Worm (Caenorhabditis elegans) whole organism, L1 larva: Measurements from ENCODE around the gene F14H3.12.

Experiments
- F16B12.6 ChIP-seq: fragments of 150-350 bp; optimal IDR thresholded peaks from 2 replicates; lab custom pipeline; 2014; ENCODE audit warnings: missing biosample characterization, missing genetic modification characterization
- ama-1 ChIP-seq: fragments of 150-350 bp; optimal IDR thresholded peaks from 2 replicates; lab custom pipeline; 2014
- blmp-1 ChIP-seq: fragments of 150-350 bp; optimal IDR thresholded peaks from 2 replicates; lab custom pipeline; 2014; ENCODE audit warnings: missing biosample characterization, missing genetic modification characterization
- ceh-8 ChIP-seq: fragments of 200-800 bp; sonication (Bioruptor generic); optimal IDR thresholded peaks from 2 replicates; lab custom pipeline; 2018; ENCODE audit warnings: mild to moderate bottlenecking, missing genetic modification characterization, moderate library complexity, missing compliant biosample characterization
- ceh-82 ChIP-seq, 3 experiments: fragments of 150-350 bp in 1 of 3; sonication (generic microtip) in 2 of 3; optimal IDR thresholded peaks; 2 replicates each; lab custom pipeline; 2014 to 2017; ENCODE audit warnings: missing biosample characterization in 3 of 3, missing genetic modification characterization in 3 of 3
- ceh-90 ChIP-seq: sonication (generic microtip); optimal IDR thresholded peaks from 2 replicates; lab custom pipeline; 2016; ENCODE audit warnings: missing genetic modification characterization, missing compliant biosample characterization
- ces-1 ChIP-seq: fragments of 150-350 bp; optimal IDR thresholded peaks from 2 replicates; lab custom pipeline; 2014; ENCODE audit warnings: missing biosample characterization, missing genetic modification reagents, missing genetic modification characterization
- dsc-1 ChIP-seq: sonication (generic microtip); optimal IDR thresholded peaks from 2 replicates; lab custom pipeline; 2016; ENCODE audit warnings: mild to moderate bottlenecking, missing genetic modification characterization, missing compliant biosample characterization
- efl-1 ChIP-seq, 4 experiments: fragments of 150-350 bp; optimal IDR thresholded peaks in 3 of 4; peaks in 1 of 4; 1 replicate in 1 of 4; 2 replicates in 3 of 4; lab custom pipeline; 2014; ENCODE audit warnings: missing biosample characterization in 2 of 4, missing genetic modification characterization in 2 of 4, missing genetic modification reagents in 2 of 4
- egl-27 ChIP-seq, 2 experiments: fragments of 150-350 bp in 1 of 2; sonication (generic microtip); optimal IDR thresholded peaks; 3 replicates each; lab custom pipeline; 2017 to 2018; ENCODE audit warnings: missing biosample characterization in 2 of 2, missing genetic modification characterization in 2 of 2, missing genetic modification reagents in 2 of 2
- elt-2 ChIP-seq: sonication (generic microtip); optimal IDR thresholded peaks from 2 replicates; lab custom pipeline; 2016; ENCODE audit warnings: missing genetic modification characterization, mild to moderate bottlenecking, inconsistent platforms, missing compliant biosample characterization, missing genetic modification reagents
- elt-3 ChIP-seq, 6 experiments: fragments of 150-350 bp in 1 of 6; sonication (generic microtip); optimal IDR thresholded peaks; 2 replicates each; lab custom pipeline; 2017 to 2018; ENCODE audit warnings: missing biosample characterization in 6 of 6, missing genetic modification characterization in 6 of 6, inconsistent platforms in 1 of 6
- grh-1 ChIP-seq: fragments of 200-800 bp; sonication (Bioruptor generic); IDR thresholded peaks from 2 replicates; pipeline ENCODE4 v1.3.6; 2022; ENCODE audit warnings: missing genetic modification reagents, missing genetic modification characterization, missing compliant biosample characterization
- hlh-4 ChIP-seq: sonication (generic microtip); optimal IDR thresholded peaks from 2 replicates; lab custom pipeline; 2016; ENCODE audit warnings: mild to moderate bottlenecking, missing genetic modification characterization, missing compliant biosample characterization
- hpl-2 ChIP-seq: fragments of 150-350 bp; optimal IDR thresholded peaks from 2 replicates; lab custom pipeline; 2014; ENCODE audit warnings: missing biosample characterization, missing genetic modification reagents, missing genetic modification characterization
- isw-1 ChIP-seq: fragments of 200-800 bp; sonication (Bioruptor generic); IDR thresholded peaks from 2 replicates; pipeline ENCODE4 v1.3.6; 2022; ENCODE audit warnings: missing genetic modification characterization, missing compliant biosample characterization
- lin-14 ChIP-seq: fragments of 200-800 bp; sonication (Bioruptor generic); optimal IDR thresholded peaks from 2 replicates; lab custom pipeline; 2018; ENCODE audit warnings: mild to moderate bottlenecking, missing genetic modification characterization, moderate library complexity, missing compliant biosample characterization
- lin-35 ChIP-seq, 2 experiments: fragments of 150-350 bp; optimal IDR thresholded peaks; 2 replicates each; lab custom pipeline; 2014; ENCODE audit warnings: missing biosample characterization in 2 of 2, missing genetic modification characterization in 2 of 2, missing genetic modification reagents in 2 of 2
- lsy-2 ChIP-seq, 2 experiments: fragments of 150-350 bp; optimal IDR thresholded peaks; 2 replicates each; lab custom pipeline; 2014; ENCODE audit warnings: missing biosample characterization in 2 of 2, missing genetic modification characterization in 2 of 2
- mab-9 ChIP-seq: fragments of 200-800 bp; sonication (Bioruptor generic); IDR thresholded peaks from 2 replicates; pipeline ENCODE4 v1.3.6; 2022; ENCODE audit warnings: missing genetic modification reagents, missing genetic modification characterization, missing compliant biosample characterization
- mdl-1 ChIP-seq, 2 experiments: fragments of 150-350 bp; optimal IDR thresholded peaks; 2 replicates each; lab custom pipeline; 2014 to 2017; ENCODE audit warnings: missing biosample characterization in 2 of 2, missing genetic modification characterization in 2 of 2, inconsistent platforms in 1 of 2
- nhr-11 ChIP-seq: fragments of 150-350 bp; optimal IDR thresholded peaks from 2 replicates; lab custom pipeline; 2014; ENCODE audit warnings: missing biosample characterization, missing genetic modification characterization
- nhr-20 ChIP-seq: sonication (generic microtip); optimal IDR thresholded peaks from 2 replicates; lab custom pipeline; 2016; ENCODE audit warnings: mild to moderate bottlenecking, missing genetic modification characterization, missing compliant biosample characterization
- nhr-28 ChIP-seq: fragments of 150-350 bp; optimal IDR thresholded peaks from 2 replicates; lab custom pipeline; 2014; ENCODE audit warnings: missing biosample characterization, missing genetic modification characterization
- nhr-47 ChIP-seq: sonication (generic microtip); optimal IDR thresholded peaks from 2 replicates; lab custom pipeline; 2016; ENCODE audit warnings: mild to moderate bottlenecking, missing genetic modification characterization, moderate library complexity, missing compliant biosample characterization
- nhr-76 ChIP-seq: sonication (generic microtip); optimal IDR thresholded peaks from 2 replicates; lab custom pipeline; 2017; ENCODE audit warnings: missing biosample characterization, missing genetic modification characterization
- nhr-77 ChIP-seq: fragments of 150-350 bp; optimal IDR thresholded peaks from 2 replicates; lab custom pipeline; 2014; ENCODE audit warnings: missing biosample characterization, missing genetic modification characterization
- nhr-84 ChIP-seq: sonication (generic microtip); optimal IDR thresholded peaks from 2 replicates; lab custom pipeline; 2017; ENCODE audit warnings: missing biosample characterization, missing genetic modification characterization
- nhr-85 ChIP-seq: sonication (generic microtip); peaks from one replicate; lab custom pipeline; 2016; ENCODE audit warnings: missing genetic modification characterization, inconsistent platforms, missing compliant biosample characterization
- nhr-90 ChIP-seq: sonication (generic microtip); optimal IDR thresholded peaks from 2 replicates; lab custom pipeline; 2016; ENCODE audit warnings: mild to moderate bottlenecking, missing genetic modification characterization, missing compliant biosample characterization; ENCODE audit not compliant: poor library complexity
- pax-3 ChIP-seq: fragments of 200-800 bp; sonication (Bioruptor generic); optimal IDR thresholded peaks from 2 replicates; lab custom pipeline; 2018; ENCODE audit warnings: mild to moderate bottlenecking, missing genetic modification characterization, moderate library complexity, missing compliant biosample characterization
- snpc-4 ChIP-seq: fragments of 150-350 bp; optimal IDR thresholded peaks from 2 replicates; lab custom pipeline; 2014; ENCODE audit warnings: missing biosample characterization, missing genetic modification characterization
- snu-23 ChIP-seq: sonication (generic microtip); optimal IDR thresholded peaks from 2 replicates; lab custom pipeline; 2016; ENCODE audit warnings: missing genetic modification characterization, missing compliant biosample characterization
- tbx-2 ChIP-seq: sonication (generic microtip); optimal IDR thresholded peaks from 2 replicates; lab custom pipeline; 2016; ENCODE audit warnings: missing genetic modification characterization, missing compliant biosample characterization
- unc-30 ChIP-seq: sonication (generic microtip); optimal IDR thresholded peaks from 2 replicates; lab custom pipeline; 2017; ENCODE audit warnings: missing biosample characterization, missing genetic modification characterization
- unc-86 ChIP-seq: sonication (generic microtip); optimal IDR thresholded peaks from 2 replicates; lab custom pipeline; 2016; ENCODE audit warnings: missing genetic modification characterization, missing compliant biosample characterization
- unc-98 ChIP-seq: fragments of 200-800 bp; sonication (Bioruptor generic); IDR thresholded peaks from 2 replicates; pipeline ENCODE4 v1.3.6; 2022; ENCODE audit warnings: missing genetic modification characterization, missing compliant biosample characterization
- ztf-4 ChIP-seq: fragments of 150-350 bp; optimal IDR thresholded peaks from 2 replicates; lab custom pipeline; 2014; ENCODE audit warnings: missing biosample characterization, missing genetic modification characterization

The F14H3.12 gene

DNA sequence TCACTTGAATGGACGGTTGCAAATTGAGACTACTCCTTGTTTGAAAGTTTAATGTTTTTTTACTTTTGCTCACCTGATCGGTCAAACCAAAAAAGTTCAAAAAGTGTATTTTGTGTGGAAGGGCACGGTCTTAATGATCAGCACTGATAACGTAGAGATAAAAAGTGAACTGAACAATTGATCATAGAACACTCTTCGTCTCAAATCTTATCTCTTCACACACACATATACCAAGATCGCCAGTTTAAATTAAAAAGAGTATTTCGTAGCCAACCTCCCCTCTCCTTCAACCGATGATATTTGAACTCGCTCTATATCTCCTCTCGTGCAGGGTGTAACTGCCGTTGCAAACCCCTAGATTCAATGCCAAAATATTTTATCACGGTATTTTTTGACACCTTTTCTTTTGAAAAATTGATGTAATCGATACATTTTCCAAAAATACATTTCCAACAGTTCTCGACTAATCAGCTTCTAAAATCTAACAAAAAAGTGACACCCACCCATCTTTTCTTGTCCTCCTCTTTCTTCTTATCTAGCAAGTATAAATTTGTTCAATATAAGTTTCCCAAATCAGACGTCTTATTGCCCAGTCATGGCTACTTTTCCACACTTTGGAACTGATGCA, 25.1 kb upstream of the F14H3.12 start, which contains the start of gene cth-1:
cth-1 (plus strand) TSS at position 578 of the 628 bp plus-strand sequence.
- no peak for TF ChIP-seq ama-1 (lab: Kevin White, UChicago)
- TF ChIP-seq nhr-28 (tag; lab: Kevin White, UChicago), result no peak
- no peak for TF ChIP-seq lin-35 (GFP tag; optimal IDR thresholded peaks at IDR 0.05; lab: Kevin White, UChicago)
- TF ChIP-seq efl-1 (optimal IDR thresholded peaks at IDR 0.05; lab: Kevin White, UChicago), result no peak
- TF ChIP-seq efl-1 (GFP tag; optimal IDR thresholded peaks at IDR 0.05 in 1 of 2; lab: Kevin White, UChicago), result peak in 1 of 2 experiments; percentile 88
- no peak for TF ChIP-seq grh-1
- peak in 1 of 2 experiments; percentile 1 for TF ChIP-seq mdl-1 (tag; optimal IDR thresholded peaks at IDR 0.05; lab: Kevin White, UChicago)
- no peak for TF ChIP-seq mab-9 (GFP tag; lab: Robert Waterston, UW)
- TF ChIP-seq unc-30 (tag; lab: Kevin White, UChicago), result no peak
- TF ChIP-seq ceh-82 (tag; optimal IDR thresholded peaks at IDR 0.05; lab: Kevin White, UChicago), result no peak
- no peak for TF ChIP-seq dsc-1
- TF ChIP-seq snpc-4 (tag; lab: Kevin White, UChicago), result no peak
- TF ChIP-seq unc-86, result no peak
- TF ChIP-seq lin-14 (GFP tag; lab: Kevin White, UChicago), result peak; percentile 14
- no peak for TF ChIP-seq ceh-90 (tag; lab: Kevin White, UChicago)
- no peak for TF ChIP-seq isw-1 (GFP tag; lab: Robert Waterston, UW)
- TF ChIP-seq ceh-8 (GFP tag; lab: Kevin White, UChicago), result no peak
- no peak for TF ChIP-seq nhr-11 (tag; lab: Kevin White, UChicago)
- TF ChIP-seq pax-3 (tag; lab: Kevin White, UChicago), result no peak
- no peak for TF ChIP-seq blmp-1
- TF ChIP-seq unc-98 (GFP tag; lab: Robert Waterston, UW), result no peak
- TF ChIP-seq nhr-47 (tag; lab: Kevin White, UChicago), result no peak
- no peak for TF ChIP-seq hpl-2
- TF ChIP-seq nhr-20 (tag; lab: Kevin White, UChicago), result peak; percentile 14
- TF ChIP-seq nhr-90 (tag; lab: Kevin White, UChicago), result no peak
- TF ChIP-seq elt-2 (tag; lab: Kevin White, UChicago), result peak; percentile 49
- peak in 3 of 6 experiments; percentile 38 to 67 (median 46) for TF ChIP-seq elt-3 (tag; optimal IDR thresholded peaks at IDR 0.05; lab: Kevin White, UChicago)
- no peak for TF ChIP-seq lsy-2 (tag; optimal IDR thresholded peaks at IDR 0.05; lab: Kevin White, UChicago)
- no peak for TF ChIP-seq ces-1 (GFP tag; lab: Kevin White, UChicago)
- peak; percentile 72 for TF ChIP-seq nhr-85 (tag; lab: Kevin White, UChicago)
- TF ChIP-seq hlh-4 (tag; lab: Kevin White, UChicago), result no peak
- TF ChIP-seq egl-27 (tag; optimal IDR thresholded peaks at IDR 0.05; lab: Kevin White, UChicago), result no peak

DNA sequence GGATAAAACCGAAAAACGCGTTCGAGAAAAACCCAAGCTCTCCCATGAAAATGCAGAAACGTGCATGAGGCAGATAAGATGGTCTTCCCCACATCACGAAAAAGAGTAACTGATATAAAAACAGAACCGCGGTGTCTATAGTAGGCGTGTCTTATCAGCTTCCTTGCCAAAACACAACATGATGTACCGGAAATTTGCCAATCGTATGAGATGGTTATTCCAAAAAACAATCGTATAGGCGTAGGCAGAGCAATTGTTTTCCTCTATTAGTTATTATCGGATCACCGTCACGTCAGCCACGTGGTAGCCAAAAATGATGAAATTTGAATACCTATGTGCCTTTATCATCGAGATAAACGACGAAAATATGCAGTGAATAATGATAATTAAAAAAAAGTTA, 24.3 kb upstream of the F14H3.12 start, which contains the start of gene str-7:
str-7 (minus strand) TSS at position 101 of the 400 bp plus-strand sequence.
- no peak for TF ChIP-seq snu-23 (GFP tag; lab: Kevin White, UChicago)
- no peak for TF ChIP-seq nhr-76 (tag; lab: Kevin White, UChicago)
- no peak for TF ChIP-seq nhr-47 (tag; lab: Kevin White, UChicago)
- no peak for TF ChIP-seq nhr-84 (tag; lab: Kevin White, UChicago)
- no peak for TF ChIP-seq nhr-90 (tag; lab: Kevin White, UChicago)
- TF ChIP-seq tbx-2 (tag; lab: Kevin White, UChicago), result no peak
- TF ChIP-seq ztf-4, result no peak
- no peak for TF ChIP-seq ceh-82 (tag; optimal IDR thresholded peaks at IDR 0.05; lab: Kevin White, UChicago)
- no peak for TF ChIP-seq F16B12.6
- TF ChIP-seq nhr-11 (tag; lab: Kevin White, UChicago), result no peak
- TF ChIP-seq lsy-2 (tag; optimal IDR thresholded peaks at IDR 0.05; lab: Kevin White, UChicago), result no peak
- no peak for TF ChIP-seq ces-1 (GFP tag; lab: Kevin White, UChicago)
- TF ChIP-seq nhr-77, result no peak
- no peak for TF ChIP-seq pax-3 (tag; lab: Kevin White, UChicago)
